Fruit fly (Drosophila melanogaster): Measurements from ENCODE around the gene Gr61a.

dm6 chr3L:871713-872112 is 30.5 kb downstream of the Gr61a start, which contains the start of gene Usp10:
- no peak for TF ChIP-seq CG8478 (optimal IDR thresholded peaks at IDR 0.05)
- TF ChIP-seq CTCF (optimal IDR thresholded peaks at IDR 0.05), result peak in 1 of 2 experiments; percentile 38

Measured in S2 (cell line).